Fruit fly (Drosophila melanogaster) Kc167 (cell line): ENCODE data around the gene CG43954.

Experiments used
- Myc ChIP-seq: fragments of >200 bp; optimal IDR thresholded peaks from 2 replicates; lab custom pipeline; 2017; ENCODE audit warnings: missing external identifiers
- Sin3A ChIP-seq: fragments of >200 bp; optimal IDR thresholded peaks from 2 replicates; lab custom pipeline; 2018; ENCODE audit warnings: missing external identifiers

DNA sequence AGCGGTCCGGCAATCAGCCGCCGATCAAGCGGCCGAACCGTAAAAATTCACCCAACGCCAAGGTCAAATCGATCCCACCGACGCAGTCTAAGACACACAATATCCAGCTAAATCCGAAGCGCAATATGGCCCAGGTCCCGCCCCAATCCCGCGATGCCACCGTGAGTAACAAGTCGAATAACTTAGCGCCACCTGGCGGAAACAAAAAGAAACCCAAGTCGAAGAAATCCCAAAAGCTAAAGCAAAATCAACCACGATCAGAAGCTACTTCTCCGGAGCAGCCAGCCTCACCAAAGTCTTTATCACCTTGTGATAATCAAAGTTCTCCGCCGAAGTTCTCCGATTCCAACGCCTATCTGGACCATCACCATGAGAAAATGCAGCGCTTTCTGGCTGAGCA lies 5.8 kb downstream of the CG43954 start:
- no peak for TF ChIP-seq Myc (lab: Kevin White, UChicago)
- no peak for TF ChIP-seq Sin3A
